Fruit fly (Drosophila melanogaster) whole organism, embryonic: ENCODE measurements around the gene Hpd.

Experiments used
- Adf1 ChIP-seq: fragments of 200-800 bp; sonication (Bioruptor generic); IDR thresholded peaks from 2 replicates; pipeline ENCODE4 v1.3.6; 2022; ENCODE audit warnings: missing biosample characterization, missing genetic modification characterization
- Atf3 ChIP-seq: fragments of 200-800 bp; sonication (Bioruptor generic); optimal IDR thresholded peaks from 3 replicates; lab custom pipeline; 2016; ENCODE audit warnings: missing biosample characterization, missing genetic modification characterization
- CG12391 ChIP-seq: fragments of 200-800 bp; sonication (Bioruptor generic); optimal IDR thresholded peaks from 3 replicates; lab custom pipeline; 2018; ENCODE audit warnings: missing biosample characterization, mild to moderate bottlenecking, missing genetic modification characterization, moderate library complexity
- CG12659 ChIP-seq: fragments of 200-800 bp; sonication (Bioruptor generic); optimal IDR thresholded peaks from 3 replicates; lab custom pipeline; 2017; ENCODE audit warnings: mild to moderate bottlenecking, missing biosample characterization, missing genetic modification reagents, missing genetic modification characterization
- CG13287 ChIP-seq: fragments of 200-800 bp; sonication (Bioruptor generic); IDR thresholded peaks from 2 replicates; pipeline ENCODE4 v1.3.6; 2022; ENCODE audit warnings: missing biosample characterization, missing genetic modification characterization; ENCODE audit not compliant: partially characterized antibody
- CG13296 ChIP-seq: fragments of 200-800 bp; sonication (Bioruptor generic); optimal IDR thresholded peaks from 3 replicates; lab custom pipeline; 2018; ENCODE audit warnings: missing biosample characterization, mild to moderate bottlenecking, missing genetic modification characterization
- CG14860 ChIP-seq: fragments of 200-800 bp; sonication (Bioruptor generic); IDR thresholded peaks from 3 replicates; pipeline ENCODE4 v1.3.6; 2022; ENCODE audit warnings: missing biosample characterization, missing genetic modification characterization; ENCODE audit not compliant: partially characterized antibody
- CG15269 ChIP-seq: fragments of 200-800 bp; sonication (Bioruptor generic); optimal IDR thresholded peaks from 2 replicates; lab custom pipeline; 2018; ENCODE audit warnings: missing biosample characterization, mild to moderate bottlenecking, missing genetic modification characterization, moderate library complexity
- CG15479 ChIP-seq: fragments of 200-800 bp; sonication (Bioruptor generic); optimal IDR thresholded peaks from 3 replicates; lab custom pipeline; 2019; ENCODE audit warnings: missing biosample characterization, mild to moderate bottlenecking, missing genetic modification characterization, moderate library complexity
- CG17186 ChIP-seq: fragments of 200-800 bp; sonication (Bioruptor generic); optimal IDR thresholded peaks from 3 replicates; lab custom pipeline; 2017; ENCODE audit warnings: missing biosample characterization, missing genetic modification reagents, missing genetic modification characterization
- CG17361 ChIP-seq: fragments of 200-800 bp; sonication (Bioruptor generic); IDR thresholded peaks from 3 replicates; pipeline ENCODE4 v1.3.6; 2022; ENCODE audit warnings: missing biosample characterization, missing genetic modification characterization
- CG17568 ChIP-seq: fragments of 200-800 bp; sonication (Bioruptor generic); optimal IDR thresholded peaks from 2 replicates; lab custom pipeline; 2018; ENCODE audit warnings: missing biosample characterization, mild to moderate bottlenecking, missing genetic modification characterization, moderate library complexity
- CG2199 ChIP-seq: fragments of 200-800 bp; sonication (Bioruptor generic); IDR thresholded peaks from 3 replicates; pipeline ENCODE4 v1.3.6; 2022; ENCODE audit warnings: missing biosample characterization, missing genetic modification characterization
- CG4617 ChIP-seq: fragments of 200-800 bp; sonication (Bioruptor generic); optimal IDR thresholded peaks from 3 replicates; lab custom pipeline; 2016; ENCODE audit warnings: missing biosample characterization, missing genetic modification characterization, borderline replicate concordance
- CG6175 ChIP-seq: fragments of 200-800 bp; sonication (Bioruptor generic); IDR thresholded peaks from 3 replicates; pipeline ENCODE4 v1.3.6; 2022; ENCODE audit warnings: missing biosample characterization, missing genetic modification characterization
- CG7963 ChIP-seq: fragments of 200-800 bp; sonication (Bioruptor generic); IDR thresholded peaks from 3 replicates; pipeline ENCODE4 v1.3.6; 2022; ENCODE audit warnings: missing biosample characterization, missing genetic modification characterization; ENCODE audit not compliant: partially characterized antibody
- CTCF ChIP-seq: fragments of 200-800 bp; sonication (Bioruptor generic); optimal IDR thresholded peaks from 2 replicates; lab custom pipeline; 2017; ENCODE audit warnings: missing biosample characterization, mild to moderate bottlenecking, missing genetic modification characterization, moderate library complexity
- D19B ChIP-seq: fragments of 200-800 bp; sonication (Bioruptor generic); optimal IDR thresholded peaks from 2 replicates; lab custom pipeline; 2017; ENCODE audit warnings: missing biosample characterization, mild to moderate bottlenecking, missing genetic modification characterization
- Dek ChIP-seq: fragments of 200-800 bp; sonication (Bioruptor generic); optimal IDR thresholded peaks from 3 replicates; lab custom pipeline; 2019; ENCODE audit warnings: missing biosample characterization, mild to moderate bottlenecking, missing genetic modification characterization, moderate library complexity
- Dref ChIP-seq: fragments of 200-800 bp; sonication (Bioruptor generic); IDR thresholded peaks from 2 replicates; pipeline ENCODE4 v1.3.6; 2022; ENCODE audit warnings: missing biosample characterization, missing genetic modification characterization
- Elba2 ChIP-seq: fragments of 200-800 bp; sonication (Bioruptor generic); optimal IDR thresholded peaks from 3 replicates; lab custom pipeline; 2016; ENCODE audit warnings: missing biosample characterization, missing genetic modification characterization
- Hand ChIP-seq: fragments of 200-800 bp; sonication (Bioruptor generic); optimal IDR thresholded peaks from 2 replicates; lab custom pipeline; 2017; ENCODE audit warnings: mild to moderate bottlenecking, missing biosample characterization, missing genetic modification reagents, missing genetic modification characterization
- HmgZ ChIP-seq: fragments of 200-800 bp; sonication (Bioruptor generic); optimal IDR thresholded peaks from 2 replicates; lab custom pipeline; 2018; ENCODE audit warnings: missing biosample characterization, mild to moderate bottlenecking, missing genetic modification characterization
- MBD-R2 ChIP-seq: fragments of 200-800 bp; sonication (Bioruptor generic); IDR thresholded peaks from 2 replicates; pipeline ENCODE4 v1.3.6; 2022; ENCODE audit warnings: missing biosample characterization, missing genetic modification characterization
- Med ChIP-seq: fragments of 200-800 bp; sonication (Bioruptor generic); peaks from one replicate; lab custom pipeline; 2016; ENCODE audit warnings: missing biosample characterization, missing genetic modification characterization, mild to moderate bottlenecking, inconsistent platforms, moderate library complexity
- Optix ChIP-seq: fragments of 200-800 bp; sonication (Bioruptor generic); IDR thresholded peaks from 3 replicates; pipeline ENCODE4 v1.3.6; 2022; ENCODE audit warnings: missing biosample characterization, missing genetic modification characterization
- Sry-δ ChIP-seq: fragments of 200-800 bp; sonication (Bioruptor generic); optimal IDR thresholded peaks from 2 replicates; lab custom pipeline; 2016; ENCODE audit warnings: missing biosample characterization, missing genetic modification characterization
- Xbp1 ChIP-seq: fragments of 200-800 bp; sonication (Bioruptor generic); optimal IDR thresholded peaks from 3 replicates; lab custom pipeline; 2016; ENCODE audit warnings: missing biosample characterization, mild to moderate bottlenecking, missing genetic modification characterization
- ac ChIP-seq: fragments of 200-800 bp; sonication (Bioruptor generic); optimal IDR thresholded peaks from 3 replicates; lab custom pipeline; 2017; ENCODE audit warnings: missing biosample characterization, mild to moderate bottlenecking, missing genetic modification characterization
- chn ChIP-seq: fragments of 200-800 bp; sonication (Bioruptor generic); optimal IDR thresholded peaks from 2 replicates; lab custom pipeline; 2016; ENCODE audit warnings: missing biosample characterization, missing genetic modification characterization
- croc ChIP-seq: fragments of 200-800 bp; sonication (Bioruptor generic); conservative IDR thresholded peaks from 3 replicates; pipeline ENCODE4 v1.3.6; 2022; ENCODE audit warnings: missing biosample characterization, missing genetic modification characterization
- gce ChIP-seq: fragments of 200-800 bp; sonication (Bioruptor generic); IDR thresholded peaks from 3 replicates; pipeline ENCODE4 v1.3.6; 2022; ENCODE audit warnings: missing biosample characterization, missing genetic modification characterization
- grau ChIP-seq: fragments of 200-800 bp; optimal IDR thresholded peaks from 3 replicates; lab custom pipeline; 2019; ENCODE audit warnings: missing biosample characterization, mild to moderate bottlenecking, missing genetic modification characterization, moderate library complexity
- hbn ChIP-seq: fragments of 200-800 bp; sonication (Bioruptor generic); IDR thresholded peaks from 2 replicates; pipeline ENCODE4 v1.3.6; 2022; ENCODE audit warnings: missing biosample characterization, missing genetic modification characterization; ENCODE audit not compliant: partially characterized antibody
- jing ChIP-seq: fragments of 200-800 bp; sonication (Bioruptor generic); optimal IDR thresholded peaks from 2 replicates; lab custom pipeline; 2018; ENCODE audit warnings: missing biosample characterization, mild to moderate bottlenecking, missing genetic modification characterization
- knrl ChIP-seq: fragments of 200-800 bp; sonication (Bioruptor generic); IDR thresholded peaks from 3 replicates; pipeline ENCODE4 v1.3.6; 2022; ENCODE audit warnings: missing biosample characterization, missing genetic modification characterization; ENCODE audit not compliant: partially characterized antibody
- lbe ChIP-seq: fragments of 200-800 bp; sonication (Bioruptor generic); optimal IDR thresholded peaks from 2 replicates; lab custom pipeline; 2016; ENCODE audit warnings: missing biosample characterization, mild to moderate bottlenecking, missing genetic modification characterization
- pros ChIP-seq: fragments of 200-800 bp; sonication (Bioruptor generic); optimal IDR thresholded peaks from 3 replicates; lab custom pipeline; 2019; ENCODE audit warnings: missing biosample characterization, mild to moderate bottlenecking, missing genetic modification characterization, moderate library complexity
- pzg ChIP-seq: fragments of 200-800 bp; sonication (Bioruptor generic); optimal IDR thresholded peaks from 3 replicates; lab custom pipeline; 2018; ENCODE audit warnings: missing biosample characterization, mild to moderate bottlenecking, missing genetic modification characterization, moderate library complexity
- repo ChIP-seq: fragments of 200-800 bp; sonication (Bioruptor generic); optimal IDR thresholded peaks from 2 replicates; lab custom pipeline; 2016; ENCODE audit warnings: missing biosample characterization, missing genetic modification characterization
- schlank ChIP-seq: fragments of 200-800 bp; sonication (Bioruptor generic); optimal IDR thresholded peaks from 2 replicates; lab custom pipeline; 2018; ENCODE audit warnings: missing biosample characterization, mild to moderate bottlenecking, missing genetic modification characterization
- sd ChIP-seq: fragments of 200-800 bp; sonication (Bioruptor generic); optimal IDR thresholded peaks from 3 replicates; lab custom pipeline; 2018; ENCODE audit warnings: missing biosample characterization, mild to moderate bottlenecking, missing genetic modification characterization, moderate library complexity
- slbo ChIP-seq: fragments of 200-800 bp; sonication (Bioruptor generic); IDR thresholded peaks from 2 replicates; pipeline ENCODE4 v1.3.6; 2022; ENCODE audit warnings: missing biosample characterization, missing genetic modification characterization
- slou ChIP-seq: fragments of 200-800 bp; sonication (Bioruptor generic); optimal IDR thresholded peaks from 3 replicates; lab custom pipeline; 2016; ENCODE audit warnings: missing biosample characterization, missing genetic modification characterization
- slp2 ChIP-seq: fragments of 200-800 bp; sonication (Bioruptor generic); optimal IDR thresholded peaks from 2 replicates; lab custom pipeline; 2016; ENCODE audit warnings: missing biosample characterization, missing genetic modification characterization
- sna ChIP-seq: fragments of 200-800 bp; sonication (Bioruptor generic); IDR thresholded peaks from 2 replicates; pipeline ENCODE4 v1.3.6; 2022; ENCODE audit warnings: missing biosample characterization, missing genetic modification characterization; ENCODE audit not compliant: partially characterized antibody
- stwl ChIP-seq: fragments of 200-800 bp; sonication (Bioruptor generic); optimal IDR thresholded peaks from 3 replicates; lab custom pipeline; 2018; ENCODE audit warnings: missing biosample characterization, mild to moderate bottlenecking, missing genetic modification characterization, moderate library complexity
- trem ChIP-seq: fragments of 200-800 bp; optimal IDR thresholded peaks from 3 replicates; lab custom pipeline; 2019; ENCODE audit warnings: missing biosample characterization, mild to moderate bottlenecking, missing genetic modification characterization, moderate library complexity
- vvl ChIP-seq: fragments of 200-800 bp; sonication (Bioruptor generic); IDR thresholded peaks from 2 replicates; pipeline ENCODE4 v1.3.6; 2022; ENCODE audit warnings: missing biosample characterization, missing genetic modification characterization
- zfh1 ChIP-seq: fragments of 200-800 bp; sonication (Bioruptor generic); IDR thresholded peaks from 3 replicates; pipeline ENCODE4 v1.3.6; 2022; ENCODE audit warnings: missing biosample characterization, missing genetic modification characterization
- zfh2 ChIP-seq: fragments of 200-800 bp; sonication (Bioruptor generic); optimal IDR thresholded peaks from 2 replicates; lab custom pipeline; 2016; ENCODE audit warnings: missing biosample characterization, missing genetic modification characterization

The Hpd gene

DNA sequence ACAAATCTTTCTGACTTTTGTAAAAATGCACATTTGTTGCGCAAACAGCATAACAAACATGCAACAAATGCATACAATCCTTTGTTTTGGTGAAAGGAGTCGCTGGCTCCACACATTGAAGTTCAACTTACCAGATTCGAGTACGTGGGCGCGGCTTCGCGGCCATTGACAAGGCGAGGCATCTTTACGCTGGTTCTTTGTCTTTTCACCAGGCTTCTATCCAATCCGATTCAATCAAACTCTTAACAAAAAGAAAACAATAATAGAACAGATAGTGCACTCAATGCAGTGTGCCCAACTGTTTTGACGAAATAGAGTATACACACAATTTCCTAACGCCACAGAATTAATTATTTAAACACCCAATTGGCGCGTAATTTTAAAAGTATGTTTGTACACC lies 9.5 kb downstream of the Hpd start, which contains the start of gene CG5262:
CG5262 (minus strand) TSS at position 294 of the 400 bp plus-strand sequence.
- TF ChIP-seq sna (0 out of 2 replicates have a peak, but pooled peaks have one; percentile 15), schlank (no peak), Sry-δ (GFP tag; lab: Kevin White, UChicago) (peak; percentile 57), hbn (GFP tag; lab: Robert Waterston, UW) (peak; percentile 15; the same call in 1 of the 2 replicates), repo (GFP tag; lab: Kevin White, UChicago) (no peak), pzg (GFP tag; lab: Kevin White, UChicago) (peak; percentile 72), Xbp1 (GFP tag; lab: Kevin White, UChicago) (no peak), Hand (no peak), ac (GFP tag; lab: Kevin White, UChicago) (no peak), croc (GFP tag; lab: Robert Waterston, UW) (no peak), jing (no peak), Med (GFP tag; lab: Kevin White, UChicago) (peak; percentile 9), CG14860 (GFP tag; lab: Robert Waterston, UW) (no peak), Adf1 (GFP tag; lab: Robert Waterston, UW) (no peak), D19B (GFP tag; lab: Kevin White, UChicago) (no peak), Optix (GFP tag; lab: Robert Waterston, UW) (no peak), Dref (GFP tag; lab: Robert Waterston, UW) (peak; percentile 43; the same call in 1 of the 2 replicates), CG13296 (GFP tag; lab: Kevin White, UChicago) (no peak), grau (tag; lab: Kevin White, UChicago) (no peak), CG15479 (GFP tag; lab: Kevin White, UChicago) (peak; percentile 65), CG17186 (GFP tag; lab: Kevin White, UChicago) (peak; percentile 21), CTCF (GFP tag; lab: Kevin White, UChicago) (peak; percentile 31), sd (tag; lab: Kevin White, UChicago) (no peak), vvl (GFP tag; lab: Robert Waterston, UW) (peak; percentile 76), Dek (tag; lab: Kevin White, UChicago) (no peak), MBD-R2 (GFP tag; lab: Robert Waterston, UW) (peak; percentile 64), CG12659 (GFP tag; lab: Kevin White, UChicago) (peak; percentile 21), CG2199 (GFP tag; lab: Robert Waterston, UW) (peak; percentile 48; the same call in 1 of the 3 replicates), chn (GFP tag; lab: Kevin White, UChicago) (no peak), Elba2 (GFP tag; lab: Kevin White, UChicago) (peak; percentile 82), pros (GFP tag; lab: Kevin White, UChicago) (no peak), CG6175 (GFP tag; lab: Robert Waterston, UW) (no peak), slou (GFP tag; lab: Kevin White, UChicago) (no peak), Atf3 (no peak), lbe (GFP tag; lab: Kevin White, UChicago) (no peak), slp2 (no peak), CG12391 (tag; lab: Kevin White, UChicago) (no peak), slbo (GFP tag; lab: Robert Waterston, UW) (no peak), knrl (GFP tag; lab: Robert Waterston, UW) (no peak), zfh2 (GFP tag; lab: Kevin White, UChicago) (no peak), stwl (tag; lab: Kevin White, UChicago) (peak; percentile 79), CG4617 (peak; percentile 83), CG17568 (GFP tag; lab: Kevin White, UChicago) (no peak), CG7963 (GFP tag; lab: Robert Waterston, UW) (no peak), HmgZ (tag; lab: Kevin White, UChicago) (peak; percentile 47), gce (GFP tag; lab: Robert Waterston, UW) (no peak), CG13287 (GFP tag; lab: Robert Waterston, UW) (peak; percentile 45; the same call in 1 of the 2 replicates), zfh1 (GFP tag; lab: Robert Waterston, UW) (no peak), CG17361 (GFP tag; lab: Robert Waterston, UW) (no peak), CG15269 (tag; lab: Kevin White, UChicago) (no peak), trem (tag; lab: Kevin White, UChicago) (peak; percentile 66)
